Fruit fly (Drosophila melanogaster) whole organism, pupa: Measurements from ENCODE around the gene BicD.

Experiments
- CG10348 ChIP-seq: fragments of 200-800 bp; sonication (Bioruptor generic); IDR thresholded peaks from 2 replicates; pipeline ENCODE4 v1.3.6; 2022; ENCODE audit warnings: missing biosample characterization, missing genetic modification characterization
- CG12605 ChIP-seq: fragments of 200-800 bp; sonication (Bioruptor generic); IDR thresholded peaks from 2 replicates; pipeline ENCODE4 v1.3.6; 2022; ENCODE audit warnings: missing biosample characterization, missing genetic modification characterization
- CG13204 ChIP-seq: fragments of 200-800 bp; sonication (Bioruptor generic); optimal IDR thresholded peaks from 2 replicates; lab custom pipeline; 2018; ENCODE audit warnings: missing biosample characterization, mild to moderate bottlenecking, missing genetic modification characterization, moderate library complexity
- CG14655 ChIP-seq: fragments of 200-800 bp; sonication (Bioruptor generic); optimal IDR thresholded peaks from 3 replicates; lab custom pipeline; 2017; ENCODE audit warnings: mild to moderate bottlenecking, missing biosample characterization, missing genetic modification reagents, missing genetic modification characterization
- CG15710 ChIP-seq: fragments of 200-800 bp; sonication (Bioruptor generic); optimal IDR thresholded peaks from 2 replicates; lab custom pipeline; 2018; ENCODE audit warnings: missing biosample characterization, mild to moderate bottlenecking, missing genetic modification characterization, moderate library complexity
- CG17806 ChIP-seq: fragments of 200-800 bp; sonication (Bioruptor generic); optimal IDR thresholded peaks from 2 replicates; lab custom pipeline; 2018; ENCODE audit warnings: missing biosample characterization, mild to moderate bottlenecking, missing genetic modification characterization, moderate library complexity
- CG32121 ChIP-seq: fragments of 200-800 bp; sonication (Bioruptor generic); IDR thresholded peaks from 2 replicates; pipeline ENCODE4 v1.3.6; 2022; ENCODE audit warnings: missing biosample characterization, missing genetic modification characterization
- CG34367 ChIP-seq: fragments of 200-800 bp; sonication (Bioruptor generic); optimal IDR thresholded peaks from 2 replicates; lab custom pipeline; 2018; ENCODE audit warnings: missing biosample characterization, mild to moderate bottlenecking, missing genetic modification characterization
- CG4496 ChIP-seq: fragments of 200-800 bp; sonication (Bioruptor generic); IDR thresholded peaks from 3 replicates; pipeline ENCODE4 v1.3.6; 2022; ENCODE audit warnings: missing biosample characterization, missing genetic modification characterization
- CG8159 ChIP-seq: fragments of 200-800 bp; sonication (Bioruptor generic); optimal IDR thresholded peaks from 3 replicates; lab custom pipeline; 2018; ENCODE audit warnings: missing biosample characterization, mild to moderate bottlenecking, missing genetic modification characterization, moderate library complexity
- CG8301 ChIP-seq: fragments of 200-800 bp; sonication (Bioruptor generic); optimal IDR thresholded peaks from 2 replicates; lab custom pipeline; 2018; ENCODE audit warnings: missing biosample characterization, mild to moderate bottlenecking, missing genetic modification characterization
- CG9948 ChIP-seq: fragments of 200-800 bp; sonication (Bioruptor generic); optimal IDR thresholded peaks from 2 replicates; lab custom pipeline; 2018; ENCODE audit warnings: missing biosample characterization, mild to moderate bottlenecking, missing genetic modification characterization, moderate library complexity
- D1 ChIP-seq: fragments of 200-800 bp; sonication (Bioruptor generic); optimal IDR thresholded peaks from 2 replicates; lab custom pipeline; 2018; ENCODE audit warnings: missing biosample characterization, mild to moderate bottlenecking, missing genetic modification characterization, moderate library complexity
- EcR ChIP-seq: fragments of 200-800 bp; sonication (Bioruptor generic); optimal IDR thresholded peaks from 3 replicates; lab custom pipeline; 2019; ENCODE audit warnings: missing biosample characterization, missing genetic modification characterization, mild to moderate bottlenecking, moderate library complexity, missing genetic modification reagents
- Ets98B ChIP-seq: fragments of 200-800 bp; sonication (Bioruptor generic); IDR thresholded peaks from 2 replicates; pipeline ENCODE4 v1.3.6; 2022; ENCODE audit warnings: missing biosample characterization, missing genetic modification characterization
- Pif1A ChIP-seq: fragments of 200-800 bp; sonication (Bioruptor generic); optimal IDR thresholded peaks from 3 replicates; lab custom pipeline; 2016; ENCODE audit warnings: missing biosample characterization, missing genetic modification characterization
- Pif1B ChIP-seq: fragments of 200-800 bp; sonication (Bioruptor generic); optimal IDR thresholded peaks from 3 replicates; lab custom pipeline; 2016; ENCODE audit warnings: missing biosample characterization, missing genetic modification characterization
- Snoo ChIP-seq: fragments of 200-800 bp; sonication (Bioruptor generic); optimal IDR thresholded peaks from 3 replicates; lab custom pipeline; 2017; ENCODE audit warnings: missing biosample characterization, mild to moderate bottlenecking, missing genetic modification characterization, inconsistent platforms
- fd96Ca ChIP-seq: fragments of 200-800 bp; sonication (Bioruptor generic); IDR thresholded peaks from 3 replicates; pipeline ENCODE4 v1.3.6; 2022; ENCODE audit warnings: missing biosample characterization, missing genetic modification characterization
- gl ChIP-seq: fragments of 200-800 bp; sonication (Bioruptor generic); optimal IDR thresholded peaks from 2 replicates; lab custom pipeline; 2018; ENCODE audit warnings: missing biosample characterization, mild to moderate bottlenecking, missing genetic modification characterization
- rn ChIP-seq: fragments of 200-800 bp; sonication (Bioruptor generic); IDR thresholded peaks from 2 replicates; pipeline ENCODE4 v1.3.6; 2022; ENCODE audit warnings: missing biosample characterization, missing genetic modification characterization

BicD gene

DNA sequence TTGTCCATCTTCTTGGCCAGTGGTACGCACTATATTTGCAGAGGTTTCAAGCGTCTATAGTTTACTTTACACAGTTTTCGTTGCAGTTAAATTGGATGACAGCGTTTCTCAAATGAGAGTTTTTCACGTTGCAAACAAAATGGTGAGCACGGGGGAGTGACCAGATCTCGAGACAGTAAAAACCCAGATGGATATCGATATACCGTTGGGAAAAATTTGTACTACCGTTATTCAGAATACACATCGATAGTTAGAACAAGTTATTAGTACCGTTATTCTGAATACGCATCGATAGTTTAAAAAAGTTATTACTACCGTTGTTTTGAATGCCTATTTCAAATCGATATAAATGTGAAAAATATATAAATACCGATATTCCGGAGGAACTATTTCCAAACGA, 4.7 kb upstream of the BicD start, which contains the start of gene cass:
Gene cass (minus strand): TSS at position 179 of the 400 bp plus-strand sequence.
- TF ChIP-seq CG32121 (GFP tag; lab: Robert Waterston, UW) (no peak), CG34367 (no peak), CG4496 (GFP tag; lab: Robert Waterston, UW) (no peak), CG10348 (no peak), rn (GFP tag; lab: Robert Waterston, UW) (no peak), Ets98B (GFP tag; lab: Robert Waterston, UW) (no peak), CG14655 (GFP tag; lab: Kevin White, UChicago) (no peak), CG13204 (GFP tag; lab: Kevin White, UChicago) (no peak), CG17806 (tag; lab: Kevin White, UChicago) (no peak), D1 (no peak), Snoo (tag; lab: Kevin White, UChicago) (no peak), CG9948 (tag; lab: Kevin White, UChicago) (no peak)

DNA sequence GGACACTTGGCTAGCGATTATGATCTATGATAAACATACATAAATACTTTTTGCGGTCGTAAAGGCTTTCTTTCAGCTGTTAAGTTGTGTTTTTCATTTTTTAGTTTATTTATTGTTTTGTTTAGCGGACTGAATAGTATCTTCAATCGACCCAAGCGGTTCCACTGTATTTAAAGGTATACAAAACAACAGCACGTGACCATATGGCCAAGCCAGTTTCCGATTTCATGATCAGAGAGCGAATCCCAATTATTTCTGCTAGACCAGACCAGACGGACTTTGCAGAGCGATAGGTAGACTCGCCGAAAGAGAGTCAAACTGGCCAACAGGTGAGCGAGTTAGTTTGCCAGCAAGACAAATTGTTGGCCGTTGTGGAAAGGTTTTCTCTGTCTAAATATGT, 1.5 kb downstream of the BicD start, which contains the start of gene Sgt:
Gene Sgt (plus strand): TSS at position 80 of the 400 bp plus-strand sequence.
- TF ChIP-seq CG32121 (GFP tag; lab: Robert Waterston, UW) (no peak), CG9948 (tag; lab: Kevin White, UChicago) (no peak), CG4496 (GFP tag; lab: Robert Waterston, UW) (no peak)
- TF ChIP-seq, all 21 proteins: peak for 0

DNA sequence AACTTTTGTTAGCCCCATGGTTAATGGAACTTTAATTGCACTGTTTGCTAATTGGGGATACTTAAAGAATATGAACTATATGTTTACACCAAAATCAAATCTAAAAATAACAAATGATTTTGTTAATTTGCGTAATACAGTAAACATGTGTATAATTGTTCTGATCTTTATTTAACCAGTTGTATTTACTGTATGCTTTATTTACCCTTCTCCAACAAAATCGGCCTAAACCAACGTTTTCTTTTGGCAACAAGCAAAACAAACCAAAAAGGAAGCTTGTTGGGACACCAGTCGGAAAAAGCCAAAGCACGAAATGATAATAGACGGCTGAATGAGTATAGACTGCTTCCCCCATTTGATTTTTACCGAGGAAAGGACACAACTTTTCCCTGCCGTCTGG, 2.4 kb downstream of the BicD start:
- no peak for TF ChIP-seq gl (tag; lab: Kevin White, UChicago)
- no peak for TF ChIP-seq EcR (GFP tag; lab: Kevin White, UChicago)
- TF ChIP-seq fd96Ca (GFP tag; lab: Robert Waterston, UW) = no peak

DNA sequence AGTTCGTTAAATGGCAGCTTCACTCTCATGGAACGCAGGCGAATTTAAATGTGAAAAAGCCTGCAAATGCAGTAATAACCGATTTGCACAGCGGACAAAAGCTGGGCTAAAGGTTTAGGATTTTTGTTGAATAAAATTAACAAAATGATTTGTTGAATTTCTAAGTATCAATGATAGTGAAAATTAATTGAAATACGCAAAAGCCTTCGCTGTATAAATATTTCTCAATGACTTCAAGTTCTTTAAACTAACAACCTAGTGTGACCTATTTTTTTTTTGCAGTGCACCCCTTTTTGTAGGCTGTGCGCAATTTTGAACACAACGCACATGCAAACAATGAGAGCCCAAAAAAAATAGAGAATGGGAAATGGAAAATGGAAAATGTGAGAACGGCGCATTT, 6.1 kb downstream of the BicD start:
- TF ChIP-seq CG34367 = peak; percentile 28
- TF ChIP-seq EcR (GFP tag; lab: Kevin White, UChicago) = no peak
- TF ChIP-seq CG14655 (GFP tag; lab: Kevin White, UChicago) = peak; percentile 56
- TF ChIP-seq Snoo (tag; lab: Kevin White, UChicago) = no peak
- TF ChIP-seq Ets98B (GFP tag; lab: Robert Waterston, UW) = no peak; the same call in 1 of the 2 replicates
- 0 out of 3 replicates have a peak, but pooled peaks have one; percentile 12 for TF ChIP-seq fd96Ca (GFP tag; lab: Robert Waterston, UW)
- TF ChIP-seq CG9948 (tag; lab: Kevin White, UChicago) = peak; percentile 46
- TF ChIP-seq CG10348 = no peak
- peak; percentile 38; the same call in 1 of the 2 replicates for TF ChIP-seq CG12605 (GFP tag; lab: Robert Waterston, UW)
- TF ChIP-seq CG32121 (GFP tag; lab: Robert Waterston, UW) = 0 out of 2 replicates have a peak, but pooled peaks have one; percentile 48
- no peak for TF ChIP-seq CG13204 (GFP tag; lab: Kevin White, UChicago)
- TF ChIP-seq Pif1A (GFP tag; lab: Kevin White, UChicago) = peak; percentile 34
- no peak for TF ChIP-seq Pif1B
- TF ChIP-seq CG4496 (GFP tag; lab: Robert Waterston, UW) = peak; percentile 53
- no peak for TF ChIP-seq D1
- peak; percentile 49 for TF ChIP-seq CG15710
- TF ChIP-seq CG8159 (tag; lab: Kevin White, UChicago) = peak; percentile 44
- peak; percentile 36 for TF ChIP-seq CG17806 (tag; lab: Kevin White, UChicago)
- no peak for TF ChIP-seq rn (GFP tag; lab: Robert Waterston, UW)
- TF ChIP-seq gl (tag; lab: Kevin White, UChicago) = no peak
- TF ChIP-seq CG8301 (tag; lab: Kevin White, UChicago) = peak; percentile 54

DNA sequence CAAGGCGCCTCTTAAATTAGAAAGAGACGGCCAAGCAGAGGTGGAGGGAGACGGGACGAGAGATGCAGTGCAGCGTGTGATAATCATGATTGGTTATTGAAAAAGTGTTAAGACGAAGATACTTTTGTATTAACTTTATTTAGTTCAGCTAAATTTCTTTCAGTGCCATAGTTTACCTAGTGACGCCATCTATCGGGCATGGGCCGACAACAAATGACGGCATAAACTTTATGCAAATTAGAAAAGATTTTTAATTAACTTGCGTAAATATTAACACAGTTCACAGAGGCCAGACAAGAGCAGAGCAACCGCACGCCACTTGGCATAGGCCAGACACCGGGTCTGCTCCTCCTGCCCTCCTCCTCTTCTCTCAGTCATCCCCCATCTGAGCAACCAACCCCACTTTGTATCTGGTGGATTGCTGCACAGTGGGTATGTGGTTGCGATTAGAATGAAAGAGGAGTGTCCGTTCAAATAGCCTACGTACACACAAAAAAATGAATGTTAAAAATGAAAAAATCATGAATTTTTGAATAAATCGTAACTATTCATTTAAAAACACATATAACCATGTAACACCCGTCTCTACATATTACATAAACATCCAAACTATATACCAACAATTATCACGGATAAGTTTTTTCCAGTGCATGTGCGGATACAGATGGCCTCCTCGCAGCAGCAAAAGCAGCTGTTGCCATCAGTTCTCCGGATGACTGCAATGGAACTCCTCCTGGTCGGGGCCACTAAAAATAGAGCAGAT, 6.9 kb downstream of the BicD start:
- peak; percentile 79; the same call in 1 of the 2 replicates for TF ChIP-seq CG12605 (GFP tag; lab: Robert Waterston, UW)
- peak; percentile 86; the same call in 1 of the 2 replicates for TF ChIP-seq Ets98B (GFP tag; lab: Robert Waterston, UW)
- peak; percentile 87 for TF ChIP-seq CG14655 (GFP tag; lab: Kevin White, UChicago)
- peak; percentile 26 for TF ChIP-seq Snoo (tag; lab: Kevin White, UChicago)
- TF ChIP-seq D1 = peak; percentile 53
- TF ChIP-seq CG17806 (tag; lab: Kevin White, UChicago) = peak; percentile 81
- TF ChIP-seq Pif1A (GFP tag; lab: Kevin White, UChicago) = peak; percentile 81
- TF ChIP-seq CG13204 (GFP tag; lab: Kevin White, UChicago) = no peak
- peak; percentile 40; the same call in 1 of the 2 replicates for TF ChIP-seq rn (GFP tag; lab: Robert Waterston, UW)
- peak; percentile 87 for TF ChIP-seq CG4496 (GFP tag; lab: Robert Waterston, UW)
- TF ChIP-seq Pif1B = peak; percentile 65
- TF ChIP-seq CG10348 = peak; percentile 48; the same call in 1 of the 2 replicates
- TF ChIP-seq CG34367 = peak; percentile 82
- peak; percentile 83 for TF ChIP-seq CG9948 (tag; lab: Kevin White, UChicago)
- peak; percentile 61 for TF ChIP-seq gl (tag; lab: Kevin White, UChicago)
- no peak for TF ChIP-seq EcR (GFP tag; lab: Kevin White, UChicago)
- peak; percentile 88 for TF ChIP-seq CG8301 (tag; lab: Kevin White, UChicago)
- TF ChIP-seq CG32121 (GFP tag; lab: Robert Waterston, UW) = peak; percentile 80
- TF ChIP-seq fd96Ca (GFP tag; lab: Robert Waterston, UW) = peak; percentile 70; the same call in 2 of the 3 replicates
- TF ChIP-seq CG8159 (tag; lab: Kevin White, UChicago) = peak; percentile 82
- peak; percentile 77 for TF ChIP-seq CG15710
